Fruit fly (Drosophila melanogaster): ENCODE measurements around the gene CG12948.

- TF ChIP-seq Eip93F (GFP tag; optimal IDR thresholded peaks at IDR 0.05) (no peak), Hr38 (GFP tag; optimal IDR thresholded peaks at IDR 0.05) (no peak), Sox102F (GFP tag; optimal IDR thresholded peaks at IDR 0.05) (no peak)
These were observed 27.3 kb upstream of the CG12948 start, which contains the start of gene topi for dm6 chr3R:9774821-9775220.

Data from whole organism, prepupa.